Fruit fly (Drosophila melanogaster) whole organism, embryonic: ENCODE data around the gene CG31104.

Experiments used
- Aef1 ChIP-seq: fragments of 200-800 bp; sonication (Bioruptor generic); IDR thresholded peaks from 3 replicates; pipeline ENCODE4 v1.3.6; 2022; ENCODE audit warnings: missing biosample characterization, missing genetic modification characterization
- Atf6 ChIP-seq: fragments of 200-800 bp; sonication (Bioruptor generic); IDR thresholded peaks from 2 replicates; pipeline ENCODE4 v1.3.6; 2022; ENCODE audit warnings: missing biosample characterization, missing genetic modification characterization
- Bdp1 ChIP-seq: fragments of 200-800 bp; sonication (Bioruptor generic); optimal IDR thresholded peaks from 3 replicates; lab custom pipeline; 2016; ENCODE audit warnings: missing biosample characterization, missing genetic modification characterization
- CG10543 ChIP-seq: fragments of 200-800 bp; sonication (Bioruptor generic); optimal IDR thresholded peaks from 3 replicates; lab custom pipeline; 2017; ENCODE audit warnings: missing biosample characterization, mild to moderate bottlenecking, missing genetic modification characterization, moderate library complexity
- CG10959 ChIP-seq: fragments of 200-800 bp; sonication (Bioruptor generic); IDR thresholded peaks from 2 replicates; pipeline ENCODE4 v1.3.6; 2022; ENCODE audit warnings: missing biosample characterization, missing genetic modification characterization
- CG11093 ChIP-seq: fragments of 200-800 bp; sonication (Bioruptor generic); IDR thresholded peaks from 3 replicates; pipeline ENCODE4 v1.3.6; 2022; ENCODE audit warnings: missing biosample characterization, missing genetic modification characterization
- CG11560 ChIP-seq: fragments of 200-800 bp; sonication (Bioruptor generic); IDR thresholded peaks from 3 replicates; pipeline ENCODE4 v1.3.6; 2022; ENCODE audit warnings: missing biosample characterization, missing genetic modification characterization
- CG11696 ChIP-seq: fragments of 200-800 bp; sonication (Bioruptor generic); IDR thresholded peaks from 2 replicates; pipeline ENCODE4 v1.3.6; 2022; ENCODE audit warnings: missing biosample characterization, missing genetic modification characterization
- CG13894 ChIP-seq: fragments of 200-800 bp; sonication (Bioruptor generic); optimal IDR thresholded peaks from 3 replicates; lab custom pipeline; 2018; ENCODE audit warnings: missing biosample characterization, mild to moderate bottlenecking, missing genetic modification characterization, moderate library complexity
- CG14710 ChIP-seq: fragments of 200-800 bp; sonication (Bioruptor generic); optimal IDR thresholded peaks from 3 replicates; lab custom pipeline; 2019; ENCODE audit warnings: missing biosample characterization, mild to moderate bottlenecking, missing genetic modification characterization, moderate library complexity
- CG15514 ChIP-seq: fragments of 200-800 bp; sonication (Bioruptor generic); optimal IDR thresholded peaks from 3 replicates; lab custom pipeline; 2017; ENCODE audit warnings: missing biosample characterization, missing genetic modification characterization, mild to moderate bottlenecking, moderate library complexity, missing genetic modification reagents
- CG1603 ChIP-seq: fragments of 200-800 bp; sonication (Bioruptor generic); optimal IDR thresholded peaks from 2 replicates; lab custom pipeline; 2019; ENCODE audit warnings: missing biosample characterization, mild to moderate bottlenecking, missing genetic modification characterization, moderate library complexity
- CG32767 ChIP-seq: fragments of 200-800 bp; sonication (Bioruptor generic); IDR thresholded peaks from 2 replicates; pipeline ENCODE4 v1.3.6; 2022; ENCODE audit warnings: missing biosample characterization, missing genetic modification characterization
- CG3847 ChIP-seq: fragments of 200-800 bp; sonication (Bioruptor generic); IDR thresholded peaks from 2 replicates; pipeline ENCODE4 v1.3.6; 2022; ENCODE audit warnings: missing biosample characterization, missing genetic modification characterization
- CG43689 ChIP-seq: fragments of 200-800 bp; sonication (Bioruptor generic); IDR thresholded peaks from 2 replicates; pipeline ENCODE4 v1.3.6; 2022; ENCODE audit warnings: missing biosample characterization, missing genetic modification characterization
- CG7963 ChIP-seq: fragments of 200-800 bp; sonication (Bioruptor generic); IDR thresholded peaks from 3 replicates; pipeline ENCODE4 v1.3.6; 2022; ENCODE audit warnings: missing biosample characterization, missing genetic modification characterization; ENCODE audit not compliant: partially characterized antibody
- CG8478 ChIP-seq: fragments of >200 bp; optimal IDR thresholded peaks from 2 replicates; lab custom pipeline; 2018
- CG8924 ChIP-seq: fragments of 200-800 bp; optimal IDR thresholded peaks from 3 replicates; lab custom pipeline; 2019; ENCODE audit warnings: missing biosample characterization, mild to moderate bottlenecking, missing genetic modification characterization, moderate library complexity
- CG9215 ChIP-seq: fragments of 200-800 bp; sonication (Bioruptor generic); IDR thresholded peaks from 2 replicates; pipeline ENCODE4 v1.3.6; 2022; ENCODE audit warnings: missing biosample characterization, missing genetic modification characterization
- CG9437 ChIP-seq: fragments of 200-800 bp; sonication (Bioruptor generic); optimal IDR thresholded peaks from 2 replicates; lab custom pipeline; 2018; ENCODE audit warnings: missing biosample characterization, mild to moderate bottlenecking, missing genetic modification characterization
- CHES-1-like ChIP-seq: fragments of 200-800 bp; sonication (Bioruptor generic); optimal IDR thresholded peaks from 2 replicates; lab custom pipeline; 2016; ENCODE audit warnings: missing biosample characterization, missing genetic modification characterization
- Dbx ChIP-seq: fragments of 200-800 bp; sonication (Bioruptor generic); IDR thresholded peaks from 3 replicates; pipeline ENCODE4 v1.3.6; 2022; ENCODE audit warnings: missing biosample characterization, missing genetic modification characterization
- Dip3 ChIP-seq: fragments of 200-800 bp; sonication (Bioruptor generic); optimal IDR thresholded peaks from 3 replicates; lab custom pipeline; 2016; ENCODE audit warnings: missing biosample characterization, missing genetic modification characterization
- E2f1 ChIP-seq: fragments of 200-800 bp; sonication (Bioruptor generic); IDR thresholded peaks from 2 replicates; pipeline ENCODE4 v1.3.6; 2022; ENCODE audit warnings: missing biosample characterization, missing genetic modification characterization
- Fer1 ChIP-seq: fragments of 200-800 bp; sonication (Bioruptor generic); optimal IDR thresholded peaks from 2 replicates; lab custom pipeline; 2017; ENCODE audit warnings: missing biosample characterization, mild to moderate bottlenecking, missing genetic modification characterization
- Gug ChIP-seq: fragments of 200-800 bp; sonication (Bioruptor generic); IDR thresholded peaks from 4 replicates; pipeline ENCODE4 v1.3.6; 2022; ENCODE audit warnings: missing biosample characterization, missing genetic modification characterization
- Hr51 ChIP-seq, 2 experiments: fragments of 200-800 bp; sonication (Bioruptor generic); optimal IDR thresholded peaks; 2 replicates in 1 of 2; 3 replicates in 1 of 2; lab custom pipeline; 2016 to 2018; ENCODE audit warnings: missing biosample characterization in 2 of 2, missing genetic modification characterization in 2 of 2, mild to moderate bottlenecking in 1 of 2, moderate library complexity in 1 of 2
- Lpt ChIP-seq: fragments of >200 bp; optimal IDR thresholded peaks from 2 replicates; lab custom pipeline; 2018; ENCODE audit warnings: missing biosample characterization, missing genetic modification characterization
- MESR4 ChIP-seq: fragments of 200-800 bp; sonication (Bioruptor generic); optimal IDR thresholded peaks from 2 replicates; lab custom pipeline; 2018; ENCODE audit warnings: missing biosample characterization, mild to moderate bottlenecking, missing genetic modification characterization, moderate library complexity
- Meics ChIP-seq: fragments of 200-800 bp; sonication (Bioruptor generic); optimal IDR thresholded peaks from 2 replicates; lab custom pipeline; 2017; ENCODE audit warnings: missing biosample characterization, mild to moderate bottlenecking, missing genetic modification characterization
- NfI ChIP-seq: fragments of 200-800 bp; sonication (Bioruptor generic); optimal IDR thresholded peaks from 3 replicates; lab custom pipeline; 2018; ENCODE audit warnings: missing biosample characterization, mild to moderate bottlenecking, missing genetic modification characterization, moderate library complexity
- Side ChIP-seq: fragments of 200-800 bp; sonication (Bioruptor generic); optimal IDR thresholded peaks from 2 replicates; lab custom pipeline; 2016; ENCODE audit warnings: missing biosample characterization, missing genetic modification characterization
- Sox102F ChIP-seq: fragments of 200-800 bp; sonication (Bioruptor generic); optimal IDR thresholded peaks from 2 replicates; lab custom pipeline; 2018; ENCODE audit warnings: missing biosample characterization, mild to moderate bottlenecking, missing genetic modification characterization, moderate library complexity
- Trl ChIP-seq, 3 experiments: fragments of >200 bp in 2 of 3; fragments of 200-800 bp in 1 of 3; sonication (Bioruptor generic) in 1 of 3; optimal IDR thresholded peaks; 2 replicates in 1 of 3; 3 replicates in 2 of 3; lab custom pipeline; 2016 to 2017; ENCODE audit warnings: missing biosample characterization in 1 of 3, missing genetic modification characterization in 1 of 3
- ase ChIP-seq: fragments of 200-800 bp; sonication (Bioruptor generic); IDR thresholded peaks from 3 replicates; pipeline ENCODE4 v1.3.6; 2022; ENCODE audit warnings: missing biosample characterization, missing genetic modification characterization
- bowl ChIP-seq: fragments of 200-800 bp; sonication (Bioruptor generic); IDR thresholded peaks from 2 replicates; pipeline ENCODE4 v1.3.6; 2022; ENCODE audit warnings: missing biosample characterization, missing genetic modification characterization
- dmrt11E ChIP-seq: fragments of 200-800 bp; sonication (Bioruptor generic); optimal IDR thresholded peaks from 3 replicates; lab custom pipeline; 2018; ENCODE audit warnings: missing biosample characterization, mild to moderate bottlenecking, missing genetic modification characterization, moderate library complexity
- fru ChIP-seq: fragments of >200 bp; optimal IDR thresholded peaks from 2 replicates; lab custom pipeline; 2017
- jigr1 ChIP-seq: fragments of 200-800 bp; sonication (Bioruptor generic); IDR thresholded peaks from 3 replicates; pipeline ENCODE4 v1.3.6; 2022; ENCODE audit warnings: missing biosample characterization, missing genetic modification characterization
- klu ChIP-seq: fragments of 200-800 bp; sonication (Bioruptor generic); IDR thresholded peaks from 2 replicates; pipeline ENCODE4 v1.3.6; 2022; ENCODE audit warnings: missing biosample characterization, missing genetic modification characterization
- lmd ChIP-seq: fragments of 200-800 bp; sonication (Bioruptor generic); IDR thresholded peaks from 2 replicates; pipeline ENCODE4 v1.3.6; 2022; ENCODE audit warnings: missing biosample characterization, missing genetic modification characterization
- pho ChIP-seq: fragments of 200-800 bp; sonication (Bioruptor generic); optimal IDR thresholded peaks from 2 replicates; lab custom pipeline; 2016; ENCODE audit warnings: missing biosample characterization, missing genetic modification characterization
- sens ChIP-seq: fragments of 200-800 bp; sonication (Bioruptor generic); peaks from one replicate; lab custom pipeline; 2016; ENCODE audit warnings: missing biosample characterization, missing genetic modification characterization
- sim ChIP-seq: fragments of 200-800 bp; sonication (Bioruptor generic); IDR thresholded peaks from 2 replicates; pipeline ENCODE4 v1.3.6; 2022; ENCODE audit warnings: missing biosample characterization, missing genetic modification characterization
- sob ChIP-seq: fragments of 200-800 bp; sonication (Bioruptor generic); IDR thresholded peaks from 2 replicates; pipeline ENCODE4 v1.3.6; 2022; ENCODE audit warnings: missing biosample characterization, missing genetic modification characterization
- stwl ChIP-seq: fragments of 200-800 bp; sonication (Bioruptor generic); optimal IDR thresholded peaks from 3 replicates; lab custom pipeline; 2018; ENCODE audit warnings: missing biosample characterization, mild to moderate bottlenecking, missing genetic modification characterization, moderate library complexity
- tgo ChIP-seq: fragments of 200-800 bp; sonication (Bioruptor generic); IDR thresholded peaks from 3 replicates; pipeline ENCODE4 v1.3.6; 2022; ENCODE audit warnings: missing biosample characterization, missing genetic modification characterization
- tup ChIP-seq: fragments of 200-800 bp; sonication (Bioruptor generic); optimal IDR thresholded peaks from 2 replicates; lab custom pipeline; 2016; ENCODE audit warnings: missing biosample characterization, mild to moderate bottlenecking, missing genetic modification characterization, moderate library complexity
- twi ChIP-seq: fragments of 200-800 bp; optimal IDR thresholded peaks from 2 replicates; lab custom pipeline; 2019; ENCODE audit warnings: missing biosample characterization, mild to moderate bottlenecking, missing genetic modification characterization, moderate library complexity
- usp ChIP-seq: fragments of >200 bp; optimal IDR thresholded peaks from 2 replicates; lab custom pipeline; 2017; ENCODE audit warnings: missing biosample characterization, missing genetic modification characterization
- zfh2 ChIP-seq: fragments of 200-800 bp; sonication (Bioruptor generic); optimal IDR thresholded peaks from 2 replicates; lab custom pipeline; 2016; ENCODE audit warnings: missing biosample characterization, missing genetic modification characterization

CG31104 gene

DNA sequence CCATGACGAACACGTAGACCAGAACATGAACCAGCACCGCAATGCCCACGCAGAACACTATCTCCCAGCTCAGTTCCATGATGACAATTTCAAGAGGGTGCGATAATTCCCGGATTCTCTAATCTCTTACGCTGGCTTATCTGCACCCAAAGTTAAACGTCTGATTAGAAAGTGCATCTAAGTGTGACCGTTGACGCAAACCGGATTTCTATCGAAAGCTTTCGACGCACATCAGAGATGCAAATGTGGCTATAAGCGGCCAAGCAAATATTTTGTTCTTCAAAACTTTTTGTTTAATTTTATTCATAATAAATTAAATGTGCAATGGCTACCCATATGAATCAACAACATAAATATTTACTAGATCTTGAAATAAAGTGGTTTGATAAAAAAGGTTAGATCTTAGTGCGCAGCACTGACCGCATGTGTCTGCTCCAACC is 22.9 kb upstream of the CG31104 start, which contains the start of the genes Kdsr and CG11858 (continued):
- peak; percentile 77 for TF ChIP-seq tgo
- peak; percentile 38; the same call in 1 of the 2 replicates for TF ChIP-seq klu (GFP tag; lab: Robert Waterston, UW)
- peak; percentile 72 for TF ChIP-seq sob (GFP tag; lab: Robert Waterston, UW)
- TF ChIP-seq stwl (tag; lab: Kevin White, UChicago) = peak; percentile 9
- TF ChIP-seq CG14710 = peak; percentile 68
- TF ChIP-seq CG1603 = peak; percentile 57
- TF ChIP-seq CG7963 (GFP tag; lab: Robert Waterston, UW) = no peak
- peak; percentile 61 for TF ChIP-seq Meics (GFP tag; lab: Kevin White, UChicago)
- peak; percentile 77 for TF ChIP-seq Fer1
- TF ChIP-seq Bdp1 (GFP tag; lab: Kevin White, UChicago) = peak; percentile 27
- TF ChIP-seq CG13894 (tag; lab: Kevin White, UChicago) = peak; percentile 57
- TF ChIP-seq sim (GFP tag; lab: Robert Waterston, UW) = 0 out of 2 replicates have a peak, but pooled peaks have one; percentile 17
- TF ChIP-seq CG9215 (GFP tag; lab: Robert Waterston, UW) = peak; percentile 59
- peak; percentile 41 for TF ChIP-seq CHES-1-like (GFP tag; lab: Kevin White, UChicago)
- TF ChIP-seq Gug = no peak
- peak; percentile 40 for TF ChIP-seq NfI (GFP tag; lab: Kevin White, UChicago)
- peak; percentile 59 for TF ChIP-seq CG10543 (GFP tag; lab: Kevin White, UChicago)
- no peak for TF ChIP-seq CG11696 (GFP tag; lab: Robert Waterston, UW)
- no peak for TF ChIP-seq Trl (optimal IDR thresholded peaks at IDR 0.05; lab: Kevin White, UChicago)
- TF ChIP-seq Trl (GFP tag; optimal IDR thresholded peaks at IDR 0.05; lab: Kevin White, UChicago) = peak; percentile 36
- TF ChIP-seq twi (tag; lab: Kevin White, UChicago) = peak; percentile 30
- 0 out of 2 replicates have a peak, but pooled peaks have one; percentile 34 for TF ChIP-seq CG10959 (GFP tag; lab: Robert Waterston, UW)
- TF ChIP-seq pho (GFP tag; lab: Kevin White, UChicago) = peak; percentile 57
- TF ChIP-seq CG11093 (GFP tag; lab: Robert Waterston, UW) = peak; percentile 53; the same call in 1 of the 3 replicates
- no peak for TF ChIP-seq jigr1 (GFP tag; lab: Robert Waterston, UW)
- peak; percentile 9 for TF ChIP-seq tup (GFP tag; lab: Kevin White, UChicago)
- TF ChIP-seq ase (GFP tag; lab: Robert Waterston, UW) = peak; percentile 45; the same call in 1 of the 3 replicates
- TF ChIP-seq CG8478 (lab: Kevin White, UChicago) = no peak
- TF ChIP-seq MESR4 = peak; percentile 43
- peak; percentile 64 for TF ChIP-seq lmd
- peak; percentile 91 for TF ChIP-seq sens (GFP tag; lab: Kevin White, UChicago)
- TF ChIP-seq Dbx (GFP tag; lab: Robert Waterston, UW) = peak; percentile 61; the same call in 1 of the 3 replicates
- peak; percentile 50 for TF ChIP-seq Dip3 (GFP tag; lab: Kevin White, UChicago)
- peak; percentile 52 for TF ChIP-seq dmrt11E (tag; lab: Kevin White, UChicago)
- TF ChIP-seq zfh2 (GFP tag; lab: Kevin White, UChicago) = peak; percentile 71
- no peak for TF ChIP-seq usp (GFP tag; lab: Kevin White, UChicago)
- TF ChIP-seq CG8924 (tag; lab: Kevin White, UChicago) = peak; percentile 58
- TF ChIP-seq CG32767 (GFP tag; lab: Robert Waterston, UW) = peak; percentile 23; the same call in 1 of the 2 replicates
- TF ChIP-seq CG15514 = peak; percentile 69
- peak; percentile 68 for TF ChIP-seq CG3847 (GFP tag; lab: Robert Waterston, UW)
- peak; percentile 11 for TF ChIP-seq CG9437 (GFP tag; lab: Kevin White, UChicago)
- no peak for TF ChIP-seq CG11560 (tag; lab: Robert Waterston, UW)
- no peak for TF ChIP-seq bowl
- TF ChIP-seq Side = peak; percentile 3
- peak in 1 of 2 experiments; percentile 56 for TF ChIP-seq Hr51 (GFP tag; optimal IDR thresholded peaks at IDR 0.05; lab: Kevin White, UChicago)
- TF ChIP-seq CG43689 (GFP tag; lab: Robert Waterston, UW) = 0 out of 2 replicates have a peak, but pooled peaks have one; percentile 15
- TF ChIP-seq E2f1 (GFP tag; lab: Robert Waterston, UW) = peak; percentile 40; the same call in 1 of the 2 replicates
- peak; percentile 72 for TF ChIP-seq Sox102F (GFP tag; lab: Kevin White, UChicago)
- TF ChIP-seq fru (lab: Kevin White, UChicago) = no peak
- no peak for TF ChIP-seq Lpt (GFP tag; lab: Kevin White, UChicago)
- peak; percentile 53 for TF ChIP-seq Aef1 (GFP tag; lab: Robert Waterston, UW)
- peak; percentile 69 for TF ChIP-seq Atf6 (GFP tag; lab: Robert Waterston, UW)
